Worm (Caenorhabditis elegans): Measurements from ENCODE around the gene srh-88.

Gene srh-88

DNA sequence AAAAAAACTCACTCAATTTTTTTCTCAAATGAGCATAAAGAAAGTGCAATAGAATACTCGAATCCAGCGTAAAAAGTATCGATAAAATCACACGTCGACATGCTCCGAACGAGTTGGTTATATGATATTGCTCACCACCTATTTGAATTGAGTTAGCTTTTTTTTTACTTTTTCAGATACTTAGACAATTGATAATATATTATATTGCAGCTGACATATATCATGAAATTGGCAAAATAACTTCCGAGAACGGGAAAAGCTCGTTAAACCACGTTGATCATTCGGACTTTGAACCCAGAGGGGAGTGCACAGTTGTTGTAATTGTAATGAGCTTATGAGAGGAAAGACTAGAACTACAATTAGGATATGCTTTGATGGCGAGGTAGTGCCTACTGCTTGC, 45.8 kb upstream of the srh-88 start, which contains the start of gene srw-136:
Gene srw-136, minus strand, starts transcription at position 101 of the 400 bp plus-strand sequence.
- TF ChIP-seq F33H1.4 (GFP tag; IDR thresholded peaks at IDR 0.05) = no peak
- TF ChIP-seq cebp-2 (GFP tag; IDR thresholded peaks at IDR 0.05) = no peak
- TF ChIP-seq ceh-91 (GFP tag; IDR thresholded peaks at IDR 0.05) = no peak

- TF ChIP-seq Y95B8A.8 (GFP tag; IDR thresholded peaks at IDR 0.05) = no peak
- TF ChIP-seq ceh-91 (GFP tag; IDR thresholded peaks at IDR 0.05) = no peak
- TF ChIP-seq lsy-27 (tag; optimal IDR thresholded peaks at IDR 0.05; ENCODE audit: borderline replicate concordance, insufficient read depth) = no peak
- TF ChIP-seq pha-4 (tag; optimal IDR thresholded peaks at IDR 0.05) = no peak
- TF ChIP-seq F37B4.10 (GFP tag; IDR thresholded peaks at IDR 0.05) = no peak
- TF ChIP-seq ztf-25 (GFP tag; IDR thresholded peaks at IDR 0.05) = no peak
- TF ChIP-seq Y53G8AR.9 (GFP tag; conservative IDR thresholded peaks at IDR 0.05) = no peak
- TF ChIP-seq ets-4 (GFP tag; optimal IDR thresholded peaks at IDR 0.05) = no peak
- TF ChIP-seq T07F8.4 (tag; optimal IDR thresholded peaks at IDR 0.05) = no peak
Observed at ce11 chrV:3005964-3006363, 41.3 kb upstream of the srh-88 start, which contains the start of gene srw-112. Gene srw-112 (minus strand): TSS chrV:3006064.

DNA sequence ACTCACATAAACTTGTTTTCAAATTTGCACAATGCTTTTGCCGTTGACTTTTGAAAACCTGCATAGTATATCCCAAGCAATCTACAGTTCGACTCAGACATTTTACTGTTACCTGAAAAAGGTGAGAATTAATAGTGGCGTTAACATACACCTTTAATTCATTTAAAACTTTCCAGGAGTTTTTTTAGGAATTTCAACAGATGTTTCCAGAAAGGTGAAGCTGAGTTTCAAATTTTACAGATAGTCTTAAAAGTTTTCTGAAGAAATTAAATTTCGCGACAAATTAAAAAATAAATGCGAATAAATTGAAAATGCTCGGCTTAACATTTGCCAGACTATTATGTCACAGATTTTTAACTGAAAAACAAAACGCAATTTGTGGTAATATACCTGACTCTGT, 35.0 kb upstream of the srh-88 start, which contains the start of gene srw-119:
Gene srw-119, minus strand, starts transcription at position 101 of the 400 bp plus-strand sequence.
- no peak for TF ChIP-seq xnd-1 (tag; optimal IDR thresholded peaks at IDR 0.05)
- no peak for TF ChIP-seq ceh-100 (GFP tag; IDR thresholded peaks at IDR 0.05)

DNA sequence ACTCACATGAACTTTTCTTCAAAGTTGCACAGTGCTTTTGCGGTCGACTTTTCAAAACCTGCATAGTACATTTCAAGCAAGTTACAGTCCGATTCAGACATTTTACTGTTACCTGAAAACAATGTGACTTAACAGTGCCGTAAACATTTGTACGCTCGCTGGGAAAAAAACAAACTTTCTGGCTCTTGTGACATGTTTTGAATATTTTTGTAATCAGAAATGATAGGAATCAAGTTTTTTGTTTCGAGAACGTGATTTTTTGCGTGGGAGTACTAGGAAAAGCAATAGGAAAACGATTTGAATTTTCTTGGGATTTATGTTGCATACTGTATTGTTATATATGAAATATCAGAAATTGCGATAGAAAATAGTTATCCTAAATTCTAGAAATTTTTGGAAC, 31.4 kb upstream of the srh-88 start, which contains the start of gene srw-120:
Gene srw-120, minus strand, starts transcription at position 101 of the 400 bp plus-strand sequence.
- no peak for TF ChIP-seq madf-10 (tag; optimal IDR thresholded peaks at IDR 0.05)

DNA sequence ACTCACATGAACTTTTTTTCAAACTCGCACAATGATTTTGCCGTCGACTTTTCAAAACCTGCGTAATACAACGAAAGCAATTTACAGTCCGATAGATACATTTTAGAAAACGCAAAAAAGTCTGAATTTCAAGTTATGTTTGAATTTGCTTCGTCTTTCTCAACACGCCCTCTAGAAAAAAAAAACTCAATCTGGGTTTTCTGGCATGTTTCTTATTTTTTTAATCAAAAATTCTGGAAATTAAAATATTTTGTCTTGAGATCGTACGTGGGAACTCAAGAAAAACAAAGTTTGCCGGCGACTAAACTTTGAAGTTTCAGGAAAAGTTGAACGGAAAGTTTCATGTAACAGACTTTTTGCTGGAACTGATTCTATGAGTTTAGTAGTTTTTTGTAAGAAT, 29.1 kb upstream of the srh-88 start, which contains the start of gene srw-115:
Gene srw-115, minus strand, starts transcription at position 101 of the 400 bp plus-strand sequence.
- TF ChIP-seq T26A5.8 (tag; optimal IDR thresholded peaks at IDR 0.05) (no peak), hrde-1 (tag; optimal IDR thresholded peaks at IDR 0.05; ENCODE audit: borderline replicate concordance) (no peak), mel-28 (tag; optimal IDR thresholded peaks at IDR 0.05; ENCODE audit: borderline replicate concordance) (no peak), bed-1 (GFP tag; IDR thresholded peaks at IDR 0.05) (no peak), nfyb-1 (GFP tag; IDR thresholded peaks at IDR 0.05) (no peak), lin-40 (tag; optimal IDR thresholded peaks at IDR 0.05) (no peak), hmg-20 (GFP tag; IDR thresholded peaks at IDR 0.05) (no peak), ccch-3 (GFP tag; optimal IDR thresholded peaks at IDR 0.05) (no peak), ceh-79 (tag; optimal IDR thresholded peaks at IDR 0.05) (no peak), tlf-1 (GFP tag; optimal IDR thresholded peaks at IDR 0.05) (no peak), nhr-27 (tag; optimal IDR thresholded peaks at IDR 0.05) (no peak), F55B11.4 (tag; optimal IDR thresholded peaks at IDR 0.05; ENCODE audit: borderline replicate concordance, insufficient read depth) (no peak), mes-4 (tag; optimal IDR thresholded peaks at IDR 0.05) (no peak), B0336.3 (GFP tag; IDR thresholded peaks at IDR 0.05) (no peak), ceh-58 (GFP tag; IDR thresholded peaks at IDR 0.05) (no peak), hsf-1 (GFP tag; IDR thresholded peaks at IDR 0.05) (no peak), T07F8.4 (tag; optimal IDR thresholded peaks at IDR 0.05) (no peak)

DNA sequence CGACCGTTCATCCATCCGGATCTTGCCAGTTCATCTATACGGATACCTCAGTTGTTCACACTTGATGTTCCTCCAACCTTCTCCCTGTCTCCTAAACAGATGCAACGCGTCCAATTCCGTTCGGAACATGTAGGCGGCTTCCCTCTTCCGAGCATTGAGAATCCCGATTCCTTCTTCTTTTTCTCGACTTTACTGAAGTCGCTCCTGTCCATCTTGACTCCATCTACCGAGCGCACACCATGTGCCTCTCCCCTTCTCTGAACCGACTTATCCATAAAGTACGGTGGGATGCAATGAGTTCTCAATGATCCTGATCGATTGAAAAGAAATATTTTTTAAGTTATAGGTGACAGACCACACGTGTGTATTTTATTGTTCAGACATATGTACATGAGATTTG, 27.4 kb upstream of the srh-88 start:
- TF ChIP-seq snpc-4 (GFP tag; optimal IDR thresholded peaks at IDR 0.05) (no peak), snpc-4 (tag; optimal IDR thresholded peaks at IDR 0.05) (no peak), madf-10 (tag; optimal IDR thresholded peaks at IDR 0.05) (no peak), snpc-1.1 (tag; optimal IDR thresholded peaks at IDR 0.05; ENCODE audit: insufficient read depth) (no peak), aptf-2 (GFP tag; conservative IDR thresholded peaks at IDR 0.05) (no peak), attf-6 (GFP tag; IDR thresholded peaks at IDR 0.05) (no peak), hsf-1 (GFP tag; IDR thresholded peaks at IDR 0.05) (no peak), bed-2 (GFP tag; IDR thresholded peaks at IDR 0.05) (no peak)
